Fruit fly (Drosophila melanogaster) whole organism: ENCODE results near the gene yellow-e.

ENCODE experiments used
- CG8478 ChIP-seq: fragments of >200 bp; optimal IDR thresholded peaks from 2 replicates; lab custom pipeline; 2018; ENCODE audit warnings: inconsistent platforms
- Dll ChIP-seq: fragments of >200 bp; optimal IDR thresholded peaks from 2 replicates; lab custom pipeline; 2017
- EcR ChIP-seq, 2 experiments: fragments of >200 bp; optimal IDR thresholded peaks; 2 replicates each; lab custom pipeline; 2017; ENCODE audit warnings: missing biosample characterization in 2 of 2, missing genetic modification characterization in 2 of 2, missing genetic modification reagents in 2 of 2
- pan ChIP-seq: fragments of >200 bp; optimal IDR thresholded peaks from 2 replicates; lab custom pipeline; 2017
- psq ChIP-seq: fragments of >200 bp; optimal IDR thresholded peaks from 2 replicates; lab custom pipeline; 2017
- usp ChIP-seq: fragments of >200 bp; optimal IDR thresholded peaks from 2 replicates; lab custom pipeline; 2017; ENCODE audit warnings: missing biosample characterization, missing genetic modification characterization, mixed read lengths

- no peak for TF ChIP-seq EcR (GFP tag; optimal IDR thresholded peaks at IDR 0.05; lab: Kevin White, UChicago)
- no peak for TF ChIP-seq usp (GFP tag; lab: Kevin White, UChicago)
- no peak for TF ChIP-seq psq
- TF ChIP-seq Dll (lab: Kevin White, UChicago): no peak
- TF ChIP-seq CG8478 (lab: Kevin White, UChicago): no peak
- no peak for TF ChIP-seq pan
These were observed 18.0 kb downstream of the yellow-e start, which contains the start of gene CG14374 for dm6 chr3R:13397040-13397439.
